Worm (Caenorhabditis elegans): Measurements from ENCODE around the gene bus-12.

The bus-12 gene

DNA sequence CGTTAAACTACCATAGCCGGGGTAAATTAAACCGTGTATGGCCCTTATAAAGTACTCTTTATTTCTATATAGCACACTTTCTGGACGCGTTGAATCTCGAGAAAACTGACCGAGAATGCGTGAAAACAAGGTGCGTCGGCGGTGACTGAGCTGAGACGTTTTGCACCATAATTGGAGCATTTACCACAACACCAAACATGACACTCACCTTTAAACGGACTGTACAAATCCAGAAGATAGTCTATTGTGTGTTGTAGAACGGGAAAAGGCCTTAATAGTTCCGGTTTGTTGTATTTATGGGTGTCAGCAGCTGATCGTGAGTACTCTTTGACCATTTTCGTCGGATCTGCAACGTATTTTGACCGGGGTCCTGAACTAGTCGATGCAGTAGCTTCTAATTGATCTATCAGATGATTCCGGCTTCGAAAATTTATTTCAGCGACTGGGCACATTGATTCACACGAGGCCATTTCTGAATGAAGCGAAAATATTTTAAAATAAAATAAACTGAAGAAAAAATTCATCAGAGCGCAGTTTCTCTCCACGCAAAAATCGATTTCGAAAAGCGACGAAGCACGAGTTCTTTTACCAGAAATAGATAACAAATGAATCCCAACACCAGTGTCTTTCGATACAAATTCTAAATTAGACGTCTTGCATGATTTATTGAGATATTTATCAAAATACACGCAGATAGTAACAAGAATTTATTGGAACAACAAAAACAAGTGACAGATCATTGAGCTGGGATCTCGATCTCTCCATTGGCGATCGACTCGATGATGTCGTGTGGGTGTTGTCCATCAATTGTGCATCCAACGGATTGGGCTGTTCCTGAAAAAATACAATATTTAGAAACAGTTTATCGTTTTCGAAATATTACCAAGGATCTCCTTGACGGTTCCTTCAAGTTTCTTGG lies 16.8 kb upstream of the bus-12 start, which contains the start of gene tag-115 (continued):
- TF ChIP-seq blmp-1 (tag; optimal IDR thresholded peaks at IDR 0.05), result no peak
- TF ChIP-seq skn-1 (tag; optimal IDR thresholded peaks at IDR 0.05), result no peak
- no peak for TF ChIP-seq fkh-8 (tag; optimal IDR thresholded peaks at IDR 0.05)
- TF ChIP-seq C16A3.4 (tag; optimal IDR thresholded peaks at IDR 0.05), result no peak
- no peak for TF ChIP-seq sup-37 (GFP tag; optimal IDR thresholded peaks at IDR 0.05)
- no peak for TF ChIP-seq tbx-2 (tag; optimal IDR thresholded peaks at IDR 0.05)
- peak; percentile 9 for TF ChIP-seq rnt-1 (tag; optimal IDR thresholded peaks at IDR 0.05)
- peak; percentile 21 for TF ChIP-seq aly-2 (tag; optimal IDR thresholded peaks at IDR 0.05)
- no peak for TF ChIP-seq ces-1 (GFP tag; optimal IDR thresholded peaks at IDR 0.05)
- no peak for TF ChIP-seq dsc-1 (tag; optimal IDR thresholded peaks at IDR 0.05)
- TF ChIP-seq unc-98 (GFP tag; IDR thresholded peaks at IDR 0.05), result no peak
- no peak for TF ChIP-seq fkh-4 (tag; optimal IDR thresholded peaks at IDR 0.05; ENCODE audit: borderline replicate concordance)
- TF ChIP-seq lin-39 (tag; optimal IDR thresholded peaks at IDR 0.05), result no peak
- no peak for TF ChIP-seq ceh-8 (GFP tag; optimal IDR thresholded peaks at IDR 0.05)
- TF ChIP-seq sptf-1 (tag; optimal IDR thresholded peaks at IDR 0.05), result no peak
- no peak for TF ChIP-seq fkh-10 (GFP tag; optimal IDR thresholded peaks at IDR 0.05)
- no peak for TF ChIP-seq nhr-19 (GFP tag; conservative IDR thresholded peaks at IDR 0.05)
- TF ChIP-seq nhr-84 (tag; optimal IDR thresholded peaks at IDR 0.05), result no peak
- no peak for TF ChIP-seq snpc-4 (tag; optimal IDR thresholded peaks at IDR 0.05)
- TF ChIP-seq xbp-1 (tag; optimal IDR thresholded peaks at IDR 0.05), result no peak
- no peak for TF ChIP-seq aha-1 (tag; optimal IDR thresholded peaks at IDR 0.05)
- no peak for TF ChIP-seq hlh-4 (tag; optimal IDR thresholded peaks at IDR 0.05)
- TF ChIP-seq elt-3 (tag; optimal IDR thresholded peaks at IDR 0.05), result no peak
- TF ChIP-seq dpl-1 (GFP tag; optimal IDR thresholded peaks at IDR 0.05), result no peak
- no peak for TF ChIP-seq ztf-11 (tag; optimal IDR thresholded peaks at IDR 0.05)
- TF ChIP-seq hpl-2 (GFP tag; optimal IDR thresholded peaks at IDR 0.05), result no peak
- no peak for TF ChIP-seq mef-2 (tag; optimal IDR thresholded peaks at IDR 0.05)
- TF ChIP-seq zag-1 (tag; optimal IDR thresholded peaks at IDR 0.05), result no peak

DNA sequence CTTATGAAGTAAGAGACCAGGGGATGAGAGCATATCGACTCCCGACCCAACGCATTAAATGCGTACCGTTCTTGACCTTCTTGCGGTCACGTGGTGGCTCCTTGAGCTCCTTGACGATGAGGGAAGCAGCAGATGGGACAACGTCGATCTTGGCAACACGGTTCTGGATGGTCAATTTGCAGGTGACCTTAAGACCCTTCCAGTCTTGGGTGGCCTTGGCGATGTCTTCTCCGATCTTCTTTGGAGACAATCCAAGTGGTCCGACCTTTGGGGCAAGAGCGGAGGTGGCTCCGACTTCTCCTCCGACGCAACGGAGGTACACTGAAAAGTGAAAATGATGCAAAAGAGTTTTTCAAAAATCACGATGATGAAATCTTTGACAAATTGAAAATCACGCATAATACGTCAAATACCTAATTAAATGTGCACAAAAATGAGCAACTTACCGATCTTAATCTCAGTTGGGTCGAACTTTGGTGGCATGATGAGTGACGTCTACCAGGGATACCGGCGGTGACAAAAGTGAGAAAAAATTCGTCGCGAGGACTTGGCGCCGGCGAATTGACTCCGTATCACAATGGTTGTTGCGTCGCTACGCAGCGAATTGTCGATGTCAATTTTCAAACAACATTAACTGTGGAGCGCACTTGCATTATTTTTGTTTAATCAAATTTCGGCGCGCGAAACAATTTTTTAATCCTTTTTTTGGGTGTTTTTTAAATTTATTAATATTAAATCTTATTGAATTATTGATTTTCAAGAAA lies 15.7 kb upstream of the bus-12 start, which contains the start of gene rpl-12:
Gene rpl-12 (minus strand): TSS at position 574 of the 764 bp plus-strand sequence.
- TF ChIP-seq lin-14 (GFP tag; optimal IDR thresholded peaks at IDR 0.05) (peak; percentile 99), mab-9 (GFP tag; IDR thresholded peaks at IDR 0.05) (peak; percentile 96), nhr-19 (GFP tag; conservative IDR thresholded peaks at IDR 0.05) (peak; percentile 99), pag-3 (tag; optimal IDR thresholded peaks at IDR 0.05; ENCODE audit: borderline replicate concordance, insufficient read depth) (no peak), lin-13 (GFP tag; optimal IDR thresholded peaks at IDR 0.05) (peak; percentile 99), hlh-4 (tag; optimal IDR thresholded peaks at IDR 0.05) (no peak), mep-1 (tag; optimal IDR thresholded peaks at IDR 0.05) (peak; percentile 100), sup-37 (GFP tag; optimal IDR thresholded peaks at IDR 0.05) (peak; percentile 97), blmp-1 (tag; optimal IDR thresholded peaks at IDR 0.05) (peak; percentile 83), swsn-7 (tag; optimal IDR thresholded peaks at IDR 0.05) (peak; percentile 99), snu-23 (GFP tag; optimal IDR thresholded peaks at IDR 0.05) (peak; percentile 100), ztf-4 (tag; optimal IDR thresholded peaks at IDR 0.05) (peak; percentile 98), nhr-11 (tag; optimal IDR thresholded peaks at IDR 0.05) (peak; percentile 93), nhr-77 (tag; optimal IDR thresholded peaks at IDR 0.05) (peak; percentile 98), rnt-1 (tag; optimal IDR thresholded peaks at IDR 0.05) (peak; percentile 98), ztf-11 (tag; optimal IDR thresholded peaks at IDR 0.05) (peak in 1 of 2 experiments; percentile 96), ceh-82 (tag; optimal IDR thresholded peaks at IDR 0.05) (peak; percentile 98 to 100 (median 99)), elt-2 (tag; optimal IDR thresholded peaks at IDR 0.05) (peak; percentile 90), snpc-4 (tag; optimal IDR thresholded peaks at IDR 0.05) (peak; percentile 92), isw-1 (GFP tag; IDR thresholded peaks at IDR 0.05) (peak; percentile 99), egl-13 (tag; optimal IDR thresholded peaks at IDR 0.05) (peak; percentile 97), ceh-90 (tag; optimal IDR thresholded peaks at IDR 0.05) (peak; percentile 71), fkh-4 (tag; optimal IDR thresholded peaks at IDR 0.05; ENCODE audit: borderline replicate concordance) (peak; percentile 95), dpl-1 (GFP tag; optimal IDR thresholded peaks at IDR 0.05) (peak; percentile 96 to 98 (median 97)), sox-4 (tag; optimal IDR thresholded peaks at IDR 0.05) (peak; percentile 94), zag-1 (tag; optimal IDR thresholded peaks at IDR 0.05) (peak; percentile 94), jun-1 (tag; optimal IDR thresholded peaks at IDR 0.05) (peak; percentile 98), lin-39 (tag; optimal IDR thresholded peaks at IDR 0.05) (peak; percentile 99), unc-86 (tag; optimal IDR thresholded peaks at IDR 0.05) (peak; percentile 99), unc-130 (tag; optimal IDR thresholded peaks at IDR 0.05) (peak; percentile 100)
